Worm (Caenorhabditis elegans) whole organism, mixed stage, embryonic: ENCODE data around the gene F28B1.9.

ENCODE experiments used
- ces-1 ChIP-seq: fragments of 150-350 bp; optimal IDR thresholded peaks from 2 replicates; lab custom pipeline; 2014; ENCODE audit warnings: missing biosample characterization, missing genetic modification reagents, missing genetic modification characterization
- mep-1 ChIP-seq: fragments of 150-350 bp; optimal IDR thresholded peaks from 2 replicates; lab custom pipeline; 2017; ENCODE audit warnings: missing biosample characterization, missing genetic modification reagents, missing genetic modification characterization, inconsistent platforms
- nhr-12 ChIP-seq: fragments of 150-350 bp; optimal IDR thresholded peaks from 2 replicates; lab custom pipeline; 2014; ENCODE audit warnings: missing biosample characterization, missing genetic modification characterization
- nhr-237 ChIP-seq: fragments of 150-350 bp; optimal IDR thresholded peaks from 2 replicates; lab custom pipeline; 2014; ENCODE audit warnings: missing biosample characterization, missing genetic modification characterization
- pha-4 ChIP-seq: fragments of 150-350 bp; optimal IDR thresholded peaks from 2 replicates; lab custom pipeline; 2018; ENCODE audit warnings: missing biosample characterization, missing genetic modification reagents, missing genetic modification characterization
- ztf-11 ChIP-seq: fragments of 150-350 bp; optimal IDR thresholded peaks from 2 replicates; lab custom pipeline; 2014; ENCODE audit warnings: missing biosample characterization, missing genetic modification characterization

- TF ChIP-seq mep-1 (tag; lab: Kevin White, UChicago) (no peak), pha-4 (tag; lab: Kevin White, UChicago) (no peak), nhr-12 (tag; lab: Kevin White, UChicago) (no peak), nhr-237 (tag; lab: Kevin White, UChicago) (no peak), ces-1 (GFP tag; lab: Kevin White, UChicago) (no peak), ztf-11 (no peak)
Measured at ce11 chrV:17064676-17065075, 3.0 kb downstream of the F28B1.9 start, which contains the start of gene srh-255.
